Worm (Caenorhabditis elegans) whole organism, young adult: ENCODE measurements around the gene C28C12.12.

ENCODE experiments used
- B0019.2 ChIP-seq: fragments of 200-800 bp; sonication (Bioruptor generic); conservative IDR thresholded peaks from 2 replicates; pipeline ENCODE4 v1.3.6; 2022; ENCODE audit warnings: missing genetic modification reagents, missing genetic modification characterization, missing compliant biosample characterization
- B0035.1 ChIP-seq: sonication (generic microtip); optimal IDR thresholded peaks from 2 replicates; lab custom pipeline; 2016; ENCODE audit warnings: missing genetic modification characterization, mild to moderate bottlenecking, missing compliant biosample characterization, missing genotype, missing genetic modification reagents
- C06A6.2 ChIP-seq: fragments of 200-800 bp; sonication (Bioruptor generic); conservative IDR thresholded peaks from 2 replicates; pipeline ENCODE4 v1.3.6; 2022; ENCODE audit warnings: missing genetic modification characterization, missing compliant biosample characterization
- D2030.7 ChIP-seq: fragments of 200-800 bp; sonication (Bioruptor generic); IDR thresholded peaks from 2 replicates; pipeline ENCODE4 v1.3.6; 2022; ENCODE audit warnings: missing genetic modification reagents, missing genetic modification characterization, missing compliant biosample characterization
- F22D6.2 ChIP-seq: sonication (generic microtip); optimal IDR thresholded peaks from 2 replicates; lab custom pipeline; 2016; ENCODE audit warnings: mild to moderate bottlenecking, missing genetic modification characterization, missing compliant biosample characterization
- F39B2.1 ChIP-seq: fragments of 200-800 bp; sonication (Bioruptor generic); IDR thresholded peaks from 2 replicates; pipeline ENCODE4 v1.3.6; 2022; ENCODE audit warnings: missing genetic modification reagents, missing genetic modification characterization, missing compliant biosample characterization
- F49E8.2 ChIP-seq: sonication (generic microtip); optimal IDR thresholded peaks from 3 replicates; lab custom pipeline; 2017; ENCODE audit warnings: missing genetic modification characterization, mild to moderate bottlenecking, missing compliant biosample characterization, antibody characterized with exemption, moderate library complexity; ENCODE audit not compliant: insufficient read depth
- K11D2.4 ChIP-seq: fragments of 200-800 bp; sonication (Bioruptor generic); IDR thresholded peaks from 2 replicates; pipeline ENCODE4 v1.3.6; 2022; ENCODE audit warnings: missing genetic modification reagents, missing genetic modification characterization, missing compliant biosample characterization
- K12H6.12 ChIP-seq: fragments of 200-800 bp; sonication (Bioruptor generic); optimal IDR thresholded peaks from 2 replicates; lab custom pipeline; 2018; ENCODE audit warnings: mild to moderate bottlenecking, missing genetic modification characterization, missing compliant biosample characterization
- T26A5.8 ChIP-seq: sonication (generic microtip); optimal IDR thresholded peaks from 2 replicates; lab custom pipeline; 2016; ENCODE audit warnings: missing genetic modification characterization, missing compliant biosample characterization
- Y67H2A.10 ChIP-seq: fragments of 200-800 bp; sonication (Bioruptor generic); conservative IDR thresholded peaks from 2 replicates; pipeline ENCODE4 v1.3.6; 2022; ENCODE audit warnings: missing genetic modification reagents, missing genetic modification characterization, missing compliant biosample characterization
- Y79H2A.3 ChIP-seq: fragments of 200-800 bp; sonication (Bioruptor generic); conservative IDR thresholded peaks from 2 replicates; pipeline ENCODE4 v1.3.6; 2022; ENCODE audit warnings: missing genetic modification reagents, missing genetic modification characterization, missing compliant biosample characterization
- aptf-2 ChIP-seq: fragments of 200-800 bp; sonication (Bioruptor generic); conservative IDR thresholded peaks from 2 replicates; pipeline ENCODE4 v1.3.6; 2022; ENCODE audit warnings: missing genetic modification reagents, missing genetic modification characterization, missing compliant biosample characterization
- athp-1 ChIP-seq: sonication (generic microtip); optimal IDR thresholded peaks from 2 replicates; lab custom pipeline; 2017; ENCODE audit warnings: mild to moderate bottlenecking, missing genetic modification characterization, missing compliant biosample characterization
- attf-5 ChIP-seq: fragments of 200-800 bp; sonication (Bioruptor generic); optimal IDR thresholded peaks from 2 replicates; lab custom pipeline; 2018; ENCODE audit warnings: mild to moderate bottlenecking, missing genetic modification characterization, missing compliant biosample characterization
- cebp-1 ChIP-seq, 2 experiments: fragments of 200-800 bp in 1 of 2; sonication (Bioruptor generic) in 1 of 2; sonication (generic microtip) in 1 of 2; IDR thresholded peaks in 1 of 2; optimal IDR thresholded peaks in 1 of 2; 2 replicates each; pipeline versions ENCODE4 v1.3.6 to Lab custom; 2017 to 2022; ENCODE audit warnings: missing compliant biosample characterization in 2 of 2, missing genetic modification characterization in 2 of 2, mild to moderate bottlenecking in 1 of 2, missing genetic modification reagents in 1 of 2, moderate library complexity in 1 of 2
- ceh-100 ChIP-seq: fragments of 200-800 bp; sonication (Bioruptor generic); IDR thresholded peaks from 2 replicates; pipeline ENCODE4 v1.3.6; 2022; ENCODE audit warnings: missing genetic modification reagents, missing genetic modification characterization, missing compliant biosample characterization
- ceh-91 ChIP-seq: fragments of 200-800 bp; sonication (Bioruptor generic); IDR thresholded peaks from 2 replicates; pipeline ENCODE4 v1.3.6; 2022; ENCODE audit warnings: missing genetic modification reagents, missing genetic modification characterization, missing compliant biosample characterization
- dox-1 ChIP-seq: fragments of 200-800 bp; sonication (Bioruptor generic); IDR thresholded peaks from 2 replicates; pipeline ENCODE4 v1.3.6; 2022; ENCODE audit warnings: missing genetic modification reagents, missing genetic modification characterization, missing compliant biosample characterization
- efl-1 ChIP-seq: fragments of 150-350 bp; optimal IDR thresholded peaks from 2 replicates; lab custom pipeline; 2014; ENCODE audit warnings: missing biosample characterization, missing genetic modification reagents, missing genetic modification characterization
- ekl-4 ChIP-seq: fragments of 200-800 bp; sonication (Bioruptor generic); IDR thresholded peaks from 2 replicates; pipeline ENCODE4 v1.3.6; 2022; ENCODE audit warnings: missing genetic modification reagents, missing genetic modification characterization, missing compliant biosample characterization
- ets-4 ChIP-seq: fragments of 200-800 bp; sonication (Bioruptor generic); optimal IDR thresholded peaks from 2 replicates; lab custom pipeline; 2018; ENCODE audit warnings: mild to moderate bottlenecking, missing genetic modification characterization, missing compliant biosample characterization
- him-1 ChIP-seq: sonication (generic microtip); optimal IDR thresholded peaks from 2 replicates; lab custom pipeline; 2016; ENCODE audit warnings: missing genotype, missing genetic modification reagents, missing genetic modification characterization, missing compliant biosample characterization
- hlh-12 ChIP-seq: sonication (generic microtip); optimal IDR thresholded peaks from 2 replicates; lab custom pipeline; 2016; ENCODE audit warnings: missing genetic modification characterization, missing compliant biosample characterization
- hrde-1 ChIP-seq: sonication (generic microtip); optimal IDR thresholded peaks from 2 replicates; lab custom pipeline; 2016; ENCODE audit warnings: missing genetic modification characterization, mild to moderate bottlenecking, missing compliant biosample characterization, moderate library complexity, missing genotype, missing genetic modification reagents, borderline replicate concordance
- lag-1 ChIP-seq: fragments of 200-800 bp; sonication (Bioruptor generic); IDR thresholded peaks from 2 replicates; pipeline ENCODE4 v1.3.6; 2022; ENCODE audit warnings: missing genetic modification reagents, missing genetic modification characterization, missing compliant biosample characterization
- lin-26 ChIP-seq: fragments of 200-800 bp; sonication (Bioruptor generic); IDR thresholded peaks from 2 replicates; pipeline ENCODE4 v1.3.6; 2022; ENCODE audit warnings: missing genetic modification reagents, missing genetic modification characterization, missing compliant biosample characterization
- madf-10 ChIP-seq: sonication (generic microtip); optimal IDR thresholded peaks from 2 replicates; lab custom pipeline; 2016; ENCODE audit warnings: mild to moderate bottlenecking, missing genetic modification characterization, missing compliant biosample characterization
- madf-3 ChIP-seq: fragments of 200-800 bp; sonication (Bioruptor generic); IDR thresholded peaks from 2 replicates; pipeline ENCODE4 v1.3.6; 2022; ENCODE audit warnings: missing genetic modification reagents, missing genetic modification characterization, missing compliant biosample characterization
- madf-6 ChIP-seq: fragments of 200-800 bp; sonication (Bioruptor generic); IDR thresholded peaks from 2 replicates; pipeline ENCODE4 v1.3.6; 2022; ENCODE audit warnings: missing genetic modification reagents, missing genetic modification characterization, missing compliant biosample characterization
- madf-8 ChIP-seq: fragments of 200-800 bp; sonication (Bioruptor generic); conservative IDR thresholded peaks from 2 replicates; pipeline ENCODE4 v1.3.6; 2022; ENCODE audit warnings: missing genetic modification reagents, missing genetic modification characterization, missing compliant biosample characterization
- mcd-1 ChIP-seq: fragments of 200-800 bp; sonication (Bioruptor generic); IDR thresholded peaks from 2 replicates; pipeline ENCODE4 v1.3.6; 2022; ENCODE audit warnings: missing genetic modification reagents, missing genetic modification characterization, missing compliant biosample characterization
- mes-4 ChIP-seq: sonication (generic microtip); optimal IDR thresholded peaks from 2 replicates; lab custom pipeline; 2016; ENCODE audit warnings: missing genotype, missing genetic modification characterization, missing compliant biosample characterization
- nfya-1 ChIP-seq: sonication (generic microtip); optimal IDR thresholded peaks from 2 replicates; lab custom pipeline; 2017; ENCODE audit warnings: antibody characterized with exemption, missing compliant biosample characterization, missing genetic modification characterization, borderline replicate concordance; ENCODE audit not compliant: insufficient read depth
- nfya-2 ChIP-seq: fragments of 200-800 bp; sonication (Bioruptor generic); IDR thresholded peaks from 2 replicates; pipeline ENCODE4 v1.3.6; 2022; ENCODE audit warnings: missing genetic modification reagents, missing genetic modification characterization, missing compliant biosample characterization
- nhr-120 ChIP-seq: fragments of 200-800 bp; sonication (Bioruptor generic); IDR thresholded peaks from 2 replicates; pipeline ENCODE4 v1.3.6; 2022; ENCODE audit warnings: missing genetic modification characterization, missing compliant biosample characterization
- nhr-80 ChIP-seq: sonication (generic microtip); optimal IDR thresholded peaks from 2 replicates; lab custom pipeline; 2016; ENCODE audit warnings: missing genetic modification characterization, missing compliant biosample characterization
- pha-4 ChIP-seq: fragments of 150-350 bp; sonication (generic microtip); optimal IDR thresholded peaks from 2 replicates; lab custom pipeline; 2014; ENCODE audit warnings: missing biosample characterization, missing genetic modification reagents, missing genetic modification characterization
- rpc-1 ChIP-seq, 2 experiments: fragments of 150-350 bp in 1 of 2; sonication (generic microtip) in 1 of 2; optimal IDR thresholded peaks; 2 replicates each; lab custom pipeline; 2014 to 2018; ENCODE audit warnings: missing biosample characterization in 1 of 2, missing genetic modification characterization in 1 of 2, missing genetic modification reagents in 1 of 2, missing genotype in 1 of 2
- sptf-2 ChIP-seq: fragments of 200-800 bp; sonication (Bioruptor generic); optimal IDR thresholded peaks from 2 replicates; lab custom pipeline; 2018; ENCODE audit warnings: mild to moderate bottlenecking, missing genetic modification characterization, missing compliant biosample characterization
- tbx-9 ChIP-seq: sonication (generic microtip); optimal IDR thresholded peaks from 2 replicates; lab custom pipeline; 2016; ENCODE audit warnings: borderline replicate concordance, missing genetic modification characterization, inconsistent platforms, missing compliant biosample characterization
- ztf-28 ChIP-seq: fragments of 200-800 bp; sonication (Bioruptor generic); IDR thresholded peaks from 2 replicates; pipeline ENCODE4 v1.3.6; 2022; ENCODE audit warnings: missing genetic modification reagents, missing genetic modification characterization, missing compliant biosample characterization
- ztf-6 ChIP-seq: fragments of 200-800 bp; sonication (Bioruptor generic); IDR thresholded peaks from 2 replicates; pipeline ENCODE4 v1.3.6; 2022; ENCODE audit warnings: missing genetic modification reagents, missing genetic modification characterization, missing compliant biosample characterization

The C28C12.12 gene

DNA sequence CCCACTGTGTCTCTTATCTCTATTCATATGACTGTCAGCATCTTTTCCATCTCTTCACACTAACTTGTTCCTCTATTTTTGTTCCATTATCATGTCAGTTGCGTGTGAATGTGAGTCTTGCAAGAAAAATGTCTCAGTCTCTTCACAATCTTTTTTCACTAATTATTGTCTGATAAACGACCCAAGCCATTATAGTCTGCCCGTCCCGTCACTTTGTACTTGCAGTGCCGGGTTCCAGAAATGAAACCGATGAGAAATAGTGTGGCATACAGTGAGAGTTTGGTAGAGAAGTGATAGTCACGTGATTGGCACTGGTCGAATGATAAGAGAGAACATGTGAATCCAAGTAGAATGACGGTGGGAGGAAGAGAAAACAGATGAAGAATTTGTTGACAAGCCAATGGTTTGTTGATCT lies 31.4 kb upstream of the C28C12.12 start (continued):
- no peak for TF ChIP-seq F39B2.1 (GFP tag; lab: Robert Waterston, UW)
- no peak for TF ChIP-seq cebp-1 (GFP tag; IDR thresholded peaks at IDR 0.05; lab: Robert Waterston, UW)
- peak; percentile 84 for TF ChIP-seq cebp-1 (tag; optimal IDR thresholded peaks at IDR 0.05; lab: Kevin White, UChicago)
- TF ChIP-seq nhr-80 (tag; lab: Kevin White, UChicago) = peak; percentile 99
- TF ChIP-seq F49E8.2 (tag; lab: Kevin White, UChicago) = no peak
- TF ChIP-seq D2030.7 = no peak
- TF ChIP-seq lag-1 (GFP tag; lab: Robert Waterston, UW) = no peak
- no peak for TF ChIP-seq T26A5.8
- no peak for TF ChIP-seq nfya-1 (tag; lab: Kevin White, UChicago)
- TF ChIP-seq rpc-1 (optimal IDR thresholded peaks at IDR 0.05; lab: Kevin White, UChicago) = no peak
- no peak for TF ChIP-seq rpc-1 (tag; optimal IDR thresholded peaks at IDR 0.05; lab: Kevin White, UChicago)
- peak; percentile 62; the same call in 1 of the 2 replicates for TF ChIP-seq K11D2.4
- TF ChIP-seq sptf-2 (GFP tag; lab: Kevin White, UChicago) = peak; percentile 22
- TF ChIP-seq pha-4 (tag; lab: Kevin White, UChicago) = peak; percentile 78
- TF ChIP-seq nhr-120 (GFP tag; lab: Robert Waterston, UW) = no peak
- TF ChIP-seq madf-8 = no peak
- TF ChIP-seq madf-10 (tag; lab: Kevin White, UChicago) = peak; percentile 86
- TF ChIP-seq ceh-100 (GFP tag; lab: Robert Waterston, UW) = no peak
- TF ChIP-seq attf-5 (GFP tag; lab: Kevin White, UChicago) = peak; percentile 60
- no peak for TF ChIP-seq nfya-2 (GFP tag; lab: Robert Waterston, UW)
- no peak for TF ChIP-seq tbx-9 (tag; lab: Kevin White, UChicago)
- 0 out of 2 replicates have a peak, but pooled peaks have one; percentile 17 for TF ChIP-seq lin-26 (GFP tag; lab: Robert Waterston, UW)
- no peak for TF ChIP-seq ekl-4
- no peak for TF ChIP-seq ceh-91 (GFP tag; lab: Robert Waterston, UW)
- no peak for TF ChIP-seq athp-1 (tag; lab: Kevin White, UChicago)
- peak; percentile 90 for TF ChIP-seq C06A6.2
- TF ChIP-seq Y67H2A.10 (GFP tag; lab: Robert Waterston, UW) = no peak
- TF ChIP-seq ztf-28 (GFP tag; lab: Robert Waterston, UW) = no peak
- no peak for TF ChIP-seq madf-3 (GFP tag; lab: Robert Waterston, UW)
- TF ChIP-seq Y79H2A.3 = 0 out of 2 replicates have a peak, but pooled peaks have one; percentile 62
- TF ChIP-seq mcd-1 (GFP tag; lab: Robert Waterston, UW) = peak; percentile 36; the same call in 1 of the 2 replicates
- TF ChIP-seq F22D6.2 = peak; percentile 93
- TF ChIP-seq him-1 (tag; lab: Kevin White, UChicago) = no peak
- TF ChIP-seq hlh-12 (tag; lab: Kevin White, UChicago) = no peak
- no peak for TF ChIP-seq B0019.2
- TF ChIP-seq madf-6 = no peak; the same call in 1 of the 2 replicates
- TF ChIP-seq dox-1 = no peak; the same call in 1 of the 2 replicates
- peak; percentile 68 for TF ChIP-seq B0035.1 (tag; lab: Kevin White, UChicago)
- no peak for TF ChIP-seq aptf-2 (GFP tag; lab: Robert Waterston, UW)
- no peak for TF ChIP-seq ztf-6 (GFP tag; lab: Robert Waterston, UW)
- TF ChIP-seq efl-1 (GFP tag; lab: Kevin White, UChicago) = no peak
- no peak for TF ChIP-seq mes-4 (tag; lab: Kevin White, UChicago)
- TF ChIP-seq hrde-1 (tag; lab: Kevin White, UChicago) = no peak
- TF ChIP-seq K12H6.12 = peak; percentile 67
- TF ChIP-seq ets-4 (GFP tag; lab: Kevin White, UChicago) = peak; percentile 97
